Fruit fly (Drosophila melanogaster) whole organism, embryonic: ENCODE data around the gene N.
A peak's percentile ranks its signal among the peaks of the same experiment; 100 is the strongest.

ENCODE experiments used
- Bgb ChIP-seq: fragments of 200-800 bp; sonication (Bioruptor generic); IDR thresholded peaks from 2 replicates; pipeline ENCODE4 v1.3.6; 2022; ENCODE audit warnings: missing biosample characterization, missing genetic modification characterization; ENCODE audit not compliant: partially characterized antibody
- CG10147 ChIP-seq: fragments of 200-800 bp; sonication (Bioruptor generic); optimal IDR thresholded peaks from 2 replicates; lab custom pipeline; 2019; ENCODE audit warnings: missing biosample characterization, mild to moderate bottlenecking, missing genetic modification characterization, moderate library complexity
- CG1024 ChIP-seq: fragments of 200-800 bp; sonication (Bioruptor generic); IDR thresholded peaks from 2 replicates; pipeline ENCODE4 v1.3.6; 2022; ENCODE audit warnings: missing biosample characterization, missing genetic modification characterization
- CG10267 ChIP-seq: fragments of 200-800 bp; sonication (Bioruptor generic); optimal IDR thresholded peaks from 2 replicates; lab custom pipeline; 2018; ENCODE audit warnings: missing biosample characterization, mild to moderate bottlenecking, missing genetic modification characterization, moderate library complexity
- CG10462 ChIP-seq: fragments of 200-800 bp; sonication (Bioruptor generic); optimal IDR thresholded peaks from 2 replicates; lab custom pipeline; 2016; ENCODE audit warnings: missing biosample characterization, missing genetic modification characterization
- CG11398 ChIP-seq: fragments of 200-800 bp; sonication (Bioruptor generic); optimal IDR thresholded peaks from 2 replicates; lab custom pipeline; 2016; ENCODE audit warnings: missing biosample characterization, missing genetic modification characterization
- CG12942 ChIP-seq: fragments of 200-800 bp; sonication (Bioruptor generic); optimal IDR thresholded peaks from 3 replicates; lab custom pipeline; 2016; ENCODE audit warnings: missing biosample characterization, missing genetic modification characterization
- CG14441 ChIP-seq: fragments of 200-800 bp; sonication (Bioruptor generic); IDR thresholded peaks from 2 replicates; pipeline ENCODE4 v1.3.6; 2022; ENCODE audit warnings: missing biosample characterization, missing genetic modification characterization
- CG1603 ChIP-seq: fragments of 200-800 bp; sonication (Bioruptor generic); optimal IDR thresholded peaks from 2 replicates; lab custom pipeline; 2019; ENCODE audit warnings: missing biosample characterization, mild to moderate bottlenecking, missing genetic modification characterization, moderate library complexity
- CG16813 ChIP-seq: fragments of 200-800 bp; sonication (Bioruptor generic); IDR thresholded peaks from 3 replicates; pipeline ENCODE4 v1.3.6; 2022; ENCODE audit warnings: missing biosample characterization, missing genetic modification characterization; ENCODE audit not compliant: partially characterized antibody
- CG18011 ChIP-seq: fragments of 200-800 bp; sonication (Bioruptor generic); optimal IDR thresholded peaks from 2 replicates; lab custom pipeline; 2017; ENCODE audit warnings: missing biosample characterization, missing genetic modification characterization, mild to moderate bottlenecking, moderate library complexity, missing genotype
- CG18476 ChIP-seq: fragments of 200-800 bp; sonication (Bioruptor generic); optimal IDR thresholded peaks from 2 replicates; lab custom pipeline; 2016; ENCODE audit warnings: missing biosample characterization, mild to moderate bottlenecking, missing genetic modification characterization
- CG2116 ChIP-seq: fragments of 200-800 bp; sonication (Bioruptor generic); optimal IDR thresholded peaks from 3 replicates; lab custom pipeline; 2018; ENCODE audit warnings: missing biosample characterization, mild to moderate bottlenecking, missing genetic modification characterization
- CG2120 ChIP-seq: fragments of 200-800 bp; sonication (Bioruptor generic); optimal IDR thresholded peaks from 3 replicates; lab custom pipeline; 2016; ENCODE audit warnings: missing biosample characterization, missing genetic modification characterization
- CG3065 ChIP-seq: fragments of 200-800 bp; sonication (Bioruptor generic); optimal IDR thresholded peaks from 2 replicates; lab custom pipeline; 2016; ENCODE audit warnings: missing biosample characterization, missing genetic modification characterization
- CG31224 ChIP-seq: fragments of 200-800 bp; sonication (Bioruptor generic); IDR thresholded peaks from 2 replicates; pipeline ENCODE4 v1.3.6; 2022; ENCODE audit warnings: missing biosample characterization, missing genetic modification characterization
- CG31365 ChIP-seq: fragments of 200-800 bp; sonication (Bioruptor generic); optimal IDR thresholded peaks from 2 replicates; lab custom pipeline; 2018; ENCODE audit warnings: missing biosample characterization, mild to moderate bottlenecking, missing genetic modification characterization
- CG3163 ChIP-seq: fragments of 200-800 bp; sonication (Bioruptor generic); optimal IDR thresholded peaks from 3 replicates; lab custom pipeline; 2016; ENCODE audit warnings: missing biosample characterization, missing genetic modification characterization
- CG6689 ChIP-seq: fragments of 200-800 bp; sonication (Bioruptor generic); IDR thresholded peaks from 2 replicates; pipeline ENCODE4 v1.3.6; 2022; ENCODE audit warnings: missing biosample characterization, missing genetic modification characterization
- CG8290 ChIP-seq, 3 experiments: fragments of 200-800 bp; sonication (Bioruptor generic); optimal IDR thresholded peaks; 2 replicates each; lab custom pipeline; 2016 to 2019; ENCODE audit warnings: missing biosample characterization in 3 of 3, missing genetic modification characterization in 3 of 3, mild to moderate bottlenecking in 2 of 3, moderate library complexity in 1 of 3
- CG8388 ChIP-seq: fragments of 200-800 bp; sonication (Bioruptor generic); optimal IDR thresholded peaks from 2 replicates; lab custom pipeline; 2019; ENCODE audit warnings: missing biosample characterization, mild to moderate bottlenecking, missing genetic modification characterization, moderate library complexity
- CG9437 ChIP-seq: fragments of 200-800 bp; sonication (Bioruptor generic); optimal IDR thresholded peaks from 2 replicates; lab custom pipeline; 2018; ENCODE audit warnings: missing biosample characterization, mild to moderate bottlenecking, missing genetic modification characterization
- Dek ChIP-seq: fragments of 200-800 bp; sonication (Bioruptor generic); optimal IDR thresholded peaks from 3 replicates; lab custom pipeline; 2019; ENCODE audit warnings: missing biosample characterization, mild to moderate bottlenecking, missing genetic modification characterization, moderate library complexity
- Lpt ChIP-seq: fragments of >200 bp; optimal IDR thresholded peaks from 2 replicates; lab custom pipeline; 2018; ENCODE audit warnings: missing biosample characterization, missing genetic modification characterization
- Mad ChIP-seq: fragments of 200-800 bp; sonication (Bioruptor generic); optimal IDR thresholded peaks from 2 replicates; lab custom pipeline; 2016; ENCODE audit warnings: missing biosample characterization, missing genetic modification characterization
- Max ChIP-seq: fragments of 200-800 bp; sonication (Bioruptor generic); optimal IDR thresholded peaks from 2 replicates; lab custom pipeline; 2016; ENCODE audit warnings: missing biosample characterization, mild to moderate bottlenecking, missing genetic modification characterization
- Med ChIP-seq: fragments of 200-800 bp; sonication (Bioruptor generic); peaks from one replicate; lab custom pipeline; 2016; ENCODE audit warnings: missing biosample characterization, missing genetic modification characterization, mild to moderate bottlenecking, inconsistent platforms, moderate library complexity
- Myb ChIP-seq: fragments of 200-800 bp; sonication (Bioruptor generic); optimal IDR thresholded peaks from 2 replicates; lab custom pipeline; 2016; ENCODE audit warnings: missing biosample characterization, missing genetic modification characterization
- Oli ChIP-seq: fragments of 200-800 bp; sonication (Bioruptor generic); optimal IDR thresholded peaks from 2 replicates; lab custom pipeline; 2018; ENCODE audit warnings: missing biosample characterization, mild to moderate bottlenecking, missing genetic modification characterization, moderate library complexity
- Ptx1 ChIP-seq: fragments of 200-800 bp; sonication (Bioruptor generic); IDR thresholded peaks from 2 replicates; pipeline ENCODE4 v1.3.6; 2022; ENCODE audit warnings: missing biosample characterization, missing genetic modification characterization
- Side ChIP-seq: fragments of 200-800 bp; sonication (Bioruptor generic); optimal IDR thresholded peaks from 2 replicates; lab custom pipeline; 2016; ENCODE audit warnings: missing biosample characterization, missing genetic modification characterization
- Sin3A ChIP-seq: fragments of >200 bp; optimal IDR thresholded peaks from 2 replicates; lab custom pipeline; 2018
- Taf1 ChIP-seq: fragments of 200-800 bp; sonication (Bioruptor generic); IDR thresholded peaks from 2 replicates; pipeline ENCODE4 v1.3.6; 2022; ENCODE audit warnings: missing biosample characterization, missing genetic modification characterization
- Xbp1 ChIP-seq: fragments of 200-800 bp; sonication (Bioruptor generic); optimal IDR thresholded peaks from 3 replicates; lab custom pipeline; 2016; ENCODE audit warnings: missing biosample characterization, mild to moderate bottlenecking, missing genetic modification characterization
- ato ChIP-seq: fragments of 200-800 bp; sonication (Bioruptor generic); IDR thresholded peaks from 2 replicates; pipeline ENCODE4 v1.3.6; 2022; ENCODE audit warnings: missing biosample characterization, missing genetic modification characterization; ENCODE audit not compliant: partially characterized antibody
- chn ChIP-seq: fragments of 200-800 bp; sonication (Bioruptor generic); optimal IDR thresholded peaks from 2 replicates; lab custom pipeline; 2016; ENCODE audit warnings: missing biosample characterization, missing genetic modification characterization
- dpn ChIP-seq, 2 experiments: fragments of 200-800 bp; sonication (Bioruptor generic); optimal IDR thresholded peaks; 3 replicates each; lab custom pipeline; 2016; ENCODE audit warnings: missing biosample characterization in 2 of 2, missing genetic modification characterization in 2 of 2
- ems ChIP-seq: fragments of 200-800 bp; sonication (Bioruptor generic); optimal IDR thresholded peaks from 3 replicates; lab custom pipeline; 2016; ENCODE audit warnings: missing biosample characterization, missing genetic modification characterization
- exex ChIP-seq: fragments of 200-800 bp; sonication (Bioruptor generic); optimal IDR thresholded peaks from 4 replicates; lab custom pipeline; 2018; ENCODE audit warnings: missing biosample characterization, mild to moderate bottlenecking, missing genetic modification characterization, moderate library complexity
- fu2 ChIP-seq: fragments of 200-800 bp; sonication (Bioruptor generic); optimal IDR thresholded peaks from 2 replicates; lab custom pipeline; 2016; ENCODE audit warnings: missing biosample characterization, missing genetic modification characterization
- grau ChIP-seq: fragments of 200-800 bp; optimal IDR thresholded peaks from 3 replicates; lab custom pipeline; 2019; ENCODE audit warnings: missing biosample characterization, mild to moderate bottlenecking, missing genetic modification characterization, moderate library complexity
- gt ChIP-seq: fragments of 200-800 bp; sonication (Bioruptor generic); IDR thresholded peaks from 2 replicates; pipeline ENCODE4 v1.3.6; 2022; ENCODE audit warnings: missing biosample characterization, missing genetic modification characterization
- h ChIP-seq: fragments of >200 bp; optimal IDR thresholded peaks from 2 replicates; lab custom pipeline; 2017
- jumu ChIP-seq: fragments of 200-800 bp; sonication (Bioruptor generic); optimal IDR thresholded peaks from 3 replicates; lab custom pipeline; 2016; ENCODE audit warnings: missing biosample characterization, missing genetic modification characterization
- klu ChIP-seq: fragments of 200-800 bp; sonication (Bioruptor generic); IDR thresholded peaks from 2 replicates; pipeline ENCODE4 v1.3.6; 2022; ENCODE audit warnings: missing biosample characterization, missing genetic modification characterization
- lab ChIP-seq: fragments of 200-800 bp; sonication (Bioruptor generic); optimal IDR thresholded peaks from 3 replicates; lab custom pipeline; 2017; ENCODE audit warnings: missing biosample characterization, missing genetic modification characterization, mild to moderate bottlenecking, moderate library complexity, missing genetic modification reagents
- lilli ChIP-seq: fragments of 200-800 bp; sonication (Bioruptor generic); optimal IDR thresholded peaks from 3 replicates; lab custom pipeline; 2016; ENCODE audit warnings: missing biosample characterization, missing genetic modification characterization
- lov ChIP-seq, 2 experiments: fragments of 200-800 bp in 1 of 2; fragments of >200 bp in 1 of 2; sonication (Bioruptor generic) in 1 of 2; IDR thresholded peaks in 1 of 2; optimal IDR thresholded peaks in 1 of 2; 2 replicates in 1 of 2; 3 replicates in 1 of 2; pipeline versions ENCODE4 v1.3.6 to Lab custom; 2017 to 2022; ENCODE audit warnings: missing biosample characterization in 1 of 2, missing genetic modification characterization in 1 of 2
- run ChIP-seq: fragments of 200-800 bp; sonication (Bioruptor generic); optimal IDR thresholded peaks from 3 replicates; lab custom pipeline; 2018; ENCODE audit warnings: missing biosample characterization, mild to moderate bottlenecking, missing genetic modification characterization
- stc ChIP-seq: fragments of 200-800 bp; sonication (Bioruptor generic); IDR thresholded peaks from 2 replicates; pipeline ENCODE4 v1.3.6; 2022; ENCODE audit warnings: missing biosample characterization, missing genetic modification characterization
- trh ChIP-seq: fragments of 200-800 bp; sonication (Bioruptor generic); optimal IDR thresholded peaks from 2 replicates; lab custom pipeline; 2016; ENCODE audit warnings: missing biosample characterization, missing genetic modification characterization

Gene N

dm6 chrX:3097008-3097407, 37.7 kb upstream of the N start (continued):
- peak; percentile 88 for TF ChIP-seq lab (GFP tag; lab: Kevin White, UChicago)
- peak; percentile 99 for TF ChIP-seq Med
- peak; percentile 84 for TF ChIP-seq gt (GFP tag; lab: Robert Waterston, UW)
- peak; percentile 94 for TF ChIP-seq Side (GFP tag; lab: Kevin White, UChicago)
- no peak for TF ChIP-seq Lpt (GFP tag; lab: Kevin White, UChicago)
- peak; percentile 93 for TF ChIP-seq ems (GFP tag; lab: Kevin White, UChicago)
- TF ChIP-seq Xbp1 (GFP tag; lab: Kevin White, UChicago), result peak; percentile 93
- peak; percentile 89 for TF ChIP-seq fu2 (GFP tag; lab: Kevin White, UChicago)
- TF ChIP-seq stc (GFP tag; lab: Robert Waterston, UW), result peak; percentile 85
- peak; percentile 75 for TF ChIP-seq CG31224
- TF ChIP-seq chn (GFP tag; lab: Kevin White, UChicago), result peak; percentile 96
- no peak for TF ChIP-seq Bgb (GFP tag; lab: Robert Waterston, UW)
- TF ChIP-seq exex (tag; lab: Kevin White, UChicago), result peak; percentile 33
- TF ChIP-seq CG16813 (GFP tag; lab: Robert Waterston, UW), result no peak
- TF ChIP-seq Mad (GFP tag; lab: Kevin White, UChicago), result peak; percentile 93
- TF ChIP-seq Ptx1 (GFP tag; lab: Robert Waterston, UW), result peak; percentile 91
- TF ChIP-seq CG3163, result peak; percentile 80
- peak; percentile 95 for TF ChIP-seq CG8388
- TF ChIP-seq CG18011 (GFP tag; lab: Kevin White, UChicago), result peak; percentile 39
- peak; percentile 91 to 95 for TF ChIP-seq dpn (GFP tag; optimal IDR thresholded peaks at IDR 0.05; lab: Kevin White, UChicago)
- peak; percentile 74 for TF ChIP-seq CG9437 (GFP tag; lab: Kevin White, UChicago)
- TF ChIP-seq run (tag; lab: Kevin White, UChicago), result peak; percentile 68
- TF ChIP-seq CG11398 (GFP tag; lab: Kevin White, UChicago), result peak; percentile 95
- TF ChIP-seq CG3065 (GFP tag; lab: Kevin White, UChicago), result peak; percentile 91
- TF ChIP-seq ato (GFP tag; lab: Robert Waterston, UW), result no peak
- no peak for TF ChIP-seq Sin3A (lab: Kevin White, UChicago)
- TF ChIP-seq CG8290 (GFP tag; optimal IDR thresholded peaks at IDR 0.05; lab: Kevin White, UChicago), result peak; percentile 90
- peak; percentile 86 to 91 for TF ChIP-seq CG8290 (tag; optimal IDR thresholded peaks at IDR 0.05; lab: Kevin White, UChicago)
- TF ChIP-seq grau, result peak; percentile 89
- peak; percentile 94 for TF ChIP-seq Oli (tag; lab: Kevin White, UChicago)
- peak; percentile 85 for TF ChIP-seq lilli
- peak; percentile 93 for TF ChIP-seq CG6689
- TF ChIP-seq CG18476 (GFP tag; lab: Kevin White, UChicago), result peak; percentile 87
- peak; percentile 89 for TF ChIP-seq CG10267 (tag; lab: Kevin White, UChicago)
- no peak for TF ChIP-seq h (lab: Kevin White, UChicago)
- TF ChIP-seq CG31365, result peak; percentile 75
- TF ChIP-seq lov (optimal IDR thresholded peaks at IDR 0.05; lab: Kevin White, UChicago), result no peak
- peak; percentile 96 for TF ChIP-seq lov (GFP tag; IDR thresholded peaks at IDR 0.05; lab: Robert Waterston, UW)
- TF ChIP-seq CG2116 (GFP tag; lab: Kevin White, UChicago), result peak; percentile 46
- peak; percentile 89 for TF ChIP-seq CG10462 (GFP tag; lab: Kevin White, UChicago)
- TF ChIP-seq CG1024 (GFP tag; lab: Robert Waterston, UW), result peak; percentile 89
- peak; percentile 83 for TF ChIP-seq klu (GFP tag; lab: Robert Waterston, UW)
- peak; percentile 65 for TF ChIP-seq trh (GFP tag; lab: Kevin White, UChicago)
- TF ChIP-seq Taf1 (GFP tag; lab: Robert Waterston, UW), result peak; percentile 11; the same call in 1 of the 2 replicates
- peak; percentile 95 for TF ChIP-seq jumu
- peak; percentile 84 for TF ChIP-seq Max
- peak; percentile 63 for TF ChIP-seq CG2120 (GFP tag; lab: Kevin White, UChicago)
- TF ChIP-seq CG12942 (GFP tag; lab: Kevin White, UChicago), result peak; percentile 90
- TF ChIP-seq CG10147 (GFP tag; lab: Kevin White, UChicago), result peak; percentile 82
- TF ChIP-seq CG1603 (tag; lab: Kevin White, UChicago), result peak; percentile 98
- TF ChIP-seq Myb (GFP tag; lab: Kevin White, UChicago), result peak; percentile 74
- TF ChIP-seq Dek, result peak; percentile 66
- TF ChIP-seq CG14441, result peak; percentile 73
